Fruit fly (Drosophila melanogaster) whole organism, prepupa: ENCODE data around the gene CG1271.

Experiments
- Blimp-1 ChIP-seq: fragments of 200-800 bp; sonication (Bioruptor generic); optimal IDR thresholded peaks from 3 replicates; lab custom pipeline; 2017; ENCODE audit warnings: missing biosample characterization, missing genetic modification characterization, mild to moderate bottlenecking, moderate library complexity, missing genetic modification reagents
- CG10631 ChIP-seq: fragments of 200-800 bp; sonication (Bioruptor generic); optimal IDR thresholded peaks from 2 replicates; lab custom pipeline; 2016; ENCODE audit warnings: missing biosample characterization, missing genetic modification characterization
- CG10669 ChIP-seq: fragments of 200-800 bp; sonication (Bioruptor generic); optimal IDR thresholded peaks from 3 replicates; lab custom pipeline; 2018; ENCODE audit warnings: missing biosample characterization, mild to moderate bottlenecking, missing genetic modification characterization, moderate library complexity
- CG11762 ChIP-seq: fragments of 200-800 bp; sonication (Bioruptor generic); optimal IDR thresholded peaks from 3 replicates; lab custom pipeline; 2016; ENCODE audit warnings: missing biosample characterization, missing genetic modification characterization; ENCODE audit not compliant: insufficient read depth
- CG11902 ChIP-seq: fragments of 200-800 bp; sonication (Bioruptor generic); optimal IDR thresholded peaks from 3 replicates; lab custom pipeline; 2016; ENCODE audit warnings: missing biosample characterization, missing genetic modification characterization
- CG15336 ChIP-seq: fragments of 200-800 bp; sonication (Bioruptor generic); IDR thresholded peaks from 2 replicates; pipeline ENCODE4 v1.3.6; 2022; ENCODE audit warnings: missing biosample characterization, missing genetic modification characterization
- CG16779 ChIP-seq: fragments of 200-800 bp; sonication (Bioruptor generic); optimal IDR thresholded peaks from 3 replicates; lab custom pipeline; 2017; ENCODE audit warnings: missing biosample characterization, mild to moderate bottlenecking, missing genetic modification characterization
- CG3032 ChIP-seq: fragments of 200-800 bp; optimal IDR thresholded peaks from 2 replicates; lab custom pipeline; 2019; ENCODE audit warnings: missing biosample characterization, mild to moderate bottlenecking, missing genetic modification characterization, moderate library complexity
- CG32006 ChIP-seq: fragments of 200-800 bp; sonication (Bioruptor generic); optimal IDR thresholded peaks from 3 replicates; lab custom pipeline; 2017; ENCODE audit warnings: missing biosample characterization, mild to moderate bottlenecking, missing genetic modification characterization
- CG3919 ChIP-seq: fragments of 200-800 bp; sonication (Bioruptor generic); optimal IDR thresholded peaks from 3 replicates; lab custom pipeline; 2016; ENCODE audit warnings: missing biosample characterization, missing genetic modification characterization
- CG6163 ChIP-seq: fragments of 200-800 bp; sonication (Bioruptor generic); IDR thresholded peaks from 3 replicates; pipeline ENCODE4 v1.3.6; 2022; ENCODE audit warnings: missing biosample characterization, missing genetic modification characterization
- CG6276 ChIP-seq: fragments of 200-800 bp; sonication (Bioruptor generic); optimal IDR thresholded peaks from 2 replicates; lab custom pipeline; 2017; ENCODE audit warnings: missing biosample characterization, mild to moderate bottlenecking, missing genetic modification characterization
- CG6808 ChIP-seq: fragments of 200-800 bp; sonication (Bioruptor generic); optimal IDR thresholded peaks from 3 replicates; lab custom pipeline; 2017; ENCODE audit warnings: missing biosample characterization, missing genetic modification characterization, mild to moderate bottlenecking, moderate library complexity, missing genetic modification reagents
- CG7368 ChIP-seq: fragments of 200-800 bp; sonication (Bioruptor generic); optimal IDR thresholded peaks from 3 replicates; lab custom pipeline; 2016; ENCODE audit warnings: missing biosample characterization, missing genetic modification characterization
- CG8119 ChIP-seq: fragments of 200-800 bp; sonication (Bioruptor generic); IDR thresholded peaks from 3 replicates; pipeline ENCODE4 v1.3.6; 2022; ENCODE audit warnings: missing biosample characterization, missing genetic modification characterization
- CG8319 ChIP-seq: fragments of 200-800 bp; sonication (Bioruptor generic); optimal IDR thresholded peaks from 3 replicates; lab custom pipeline; 2016; ENCODE audit warnings: missing biosample characterization, missing genetic modification characterization
- Eip75B ChIP-seq: fragments of 200-800 bp; sonication (Bioruptor generic); optimal IDR thresholded peaks from 3 replicates; lab custom pipeline; 2016; ENCODE audit warnings: missing biosample characterization, missing genetic modification characterization
- Eip78C ChIP-seq: fragments of 200-800 bp; sonication (Bioruptor generic); peaks from one replicate; lab custom pipeline; 2016; ENCODE audit warnings: missing biosample characterization, missing genetic modification characterization
- Eip93F ChIP-seq: fragments of 200-800 bp; sonication (Bioruptor generic); optimal IDR thresholded peaks from 2 replicates; lab custom pipeline; 2016; ENCODE audit warnings: missing biosample characterization, mild to moderate bottlenecking, missing genetic modification characterization
- Ets96B ChIP-seq: fragments of 200-800 bp; optimal IDR thresholded peaks from 2 replicates; lab custom pipeline; 2019; ENCODE audit warnings: missing biosample characterization, mild to moderate bottlenecking, missing genetic modification characterization, moderate library complexity
- Hr38 ChIP-seq: sonication (Bioruptor generic); optimal IDR thresholded peaks from 2 replicates; lab custom pipeline; 2016; ENCODE audit warnings: missing biosample characterization, missing genetic modification characterization
- Lpt ChIP-seq: fragments of 200-800 bp; sonication (Bioruptor generic); optimal IDR thresholded peaks from 3 replicates; lab custom pipeline; 2016; ENCODE audit warnings: missing biosample characterization, missing genetic modification characterization
- Met ChIP-seq: fragments of 200-800 bp; sonication (Bioruptor generic); optimal IDR thresholded peaks from 3 replicates; lab custom pipeline; 2016; ENCODE audit warnings: missing biosample characterization, missing genetic modification characterization
- OdsH ChIP-seq: fragments of 200-800 bp; sonication (Bioruptor generic); optimal IDR thresholded peaks from 3 replicates; lab custom pipeline; 2016; ENCODE audit warnings: missing biosample characterization, missing genetic modification characterization
- Smox ChIP-seq: fragments of 200-800 bp; sonication (Bioruptor generic); optimal IDR thresholded peaks from 3 replicates; lab custom pipeline; 2016; ENCODE audit warnings: missing biosample characterization, missing genetic modification characterization
- Sox14 ChIP-seq: fragments of 200-800 bp; sonication (Bioruptor generic); optimal IDR thresholded peaks from 3 replicates; lab custom pipeline; 2016; ENCODE audit warnings: missing biosample characterization, missing genetic modification characterization
- achi ChIP-seq: fragments of 200-800 bp; sonication (Bioruptor generic); optimal IDR thresholded peaks from 3 replicates; lab custom pipeline; 2016; ENCODE audit warnings: missing biosample characterization, missing genetic modification characterization
- acj6 ChIP-seq: fragments of 200-800 bp; sonication (Bioruptor generic); optimal IDR thresholded peaks from 3 replicates; lab custom pipeline; 2016; ENCODE audit warnings: missing biosample characterization, missing genetic modification characterization
- cyc ChIP-seq: fragments of 200-800 bp; sonication (Bioruptor generic); optimal IDR thresholded peaks from 3 replicates; lab custom pipeline; 2016; ENCODE audit warnings: missing biosample characterization, missing genetic modification characterization
- dsx ChIP-seq: fragments of 200-800 bp; optimal IDR thresholded peaks from 3 replicates; lab custom pipeline; 2019; ENCODE audit warnings: missing biosample characterization, mild to moderate bottlenecking, missing genetic modification characterization, moderate library complexity; ENCODE audit not compliant: poor library complexity, severe bottlenecking
- eg ChIP-seq: fragments of 200-800 bp; sonication (Bioruptor generic); IDR thresholded peaks from 3 replicates; pipeline ENCODE4 v1.3.6; 2022; ENCODE audit warnings: missing biosample characterization, missing genetic modification characterization
- esn ChIP-seq: fragments of 200-800 bp; sonication (Bioruptor generic); optimal IDR thresholded peaks from 2 replicates; lab custom pipeline; 2016; ENCODE audit warnings: missing biosample characterization, mild to moderate bottlenecking, missing genetic modification characterization, moderate library complexity
- fd85E ChIP-seq: fragments of 200-800 bp; sonication (Bioruptor generic); optimal IDR thresholded peaks from 3 replicates; lab custom pipeline; 2016; ENCODE audit warnings: missing biosample characterization, missing genetic modification characterization
- fkh ChIP-seq: fragments of 200-800 bp; sonication (Bioruptor generic); optimal IDR thresholded peaks from 3 replicates; lab custom pipeline; 2017; ENCODE audit warnings: missing biosample characterization, mild to moderate bottlenecking, missing genetic modification characterization, moderate library complexity
- lz ChIP-seq: fragments of 200-800 bp; sonication (Bioruptor generic); optimal IDR thresholded peaks from 3 replicates; lab custom pipeline; 2016; ENCODE audit warnings: missing biosample characterization, missing genetic modification characterization
- pdm3 ChIP-seq: fragments of 200-800 bp; sonication (Bioruptor generic); optimal IDR thresholded peaks from 3 replicates; lab custom pipeline; 2016; ENCODE audit warnings: missing biosample characterization, missing genetic modification characterization
- spab ChIP-seq: fragments of 200-800 bp; sonication (Bioruptor generic); optimal IDR thresholded peaks from 2 replicates; lab custom pipeline; 2017; ENCODE audit warnings: missing biosample characterization, mild to moderate bottlenecking, missing genetic modification characterization, missing genetic modification reagents
- ss ChIP-seq, 2 experiments: fragments of 200-800 bp; sonication (Bioruptor generic); optimal IDR thresholded peaks; 2 replicates in 1 of 2; 3 replicates in 1 of 2; lab custom pipeline; 2017 to 2018; ENCODE audit warnings: mild to moderate bottlenecking in 2 of 2, missing biosample characterization in 2 of 2, missing genetic modification characterization in 2 of 2, moderate library complexity in 1 of 2
- svp ChIP-seq: fragments of 200-800 bp; sonication (Bioruptor generic); peaks from one replicate; lab custom pipeline; 2016; ENCODE audit warnings: missing biosample characterization, missing genetic modification characterization
- topi ChIP-seq: fragments of 200-800 bp; sonication (Bioruptor generic); optimal IDR thresholded peaks from 3 replicates; lab custom pipeline; 2016; ENCODE audit warnings: missing biosample characterization, missing genetic modification characterization
- vri ChIP-seq: fragments of 200-800 bp; sonication (Bioruptor generic); optimal IDR thresholded peaks from 3 replicates; lab custom pipeline; 2016; ENCODE audit warnings: missing biosample characterization, mild to moderate bottlenecking, missing genetic modification characterization

The CG1271 gene

DNA sequence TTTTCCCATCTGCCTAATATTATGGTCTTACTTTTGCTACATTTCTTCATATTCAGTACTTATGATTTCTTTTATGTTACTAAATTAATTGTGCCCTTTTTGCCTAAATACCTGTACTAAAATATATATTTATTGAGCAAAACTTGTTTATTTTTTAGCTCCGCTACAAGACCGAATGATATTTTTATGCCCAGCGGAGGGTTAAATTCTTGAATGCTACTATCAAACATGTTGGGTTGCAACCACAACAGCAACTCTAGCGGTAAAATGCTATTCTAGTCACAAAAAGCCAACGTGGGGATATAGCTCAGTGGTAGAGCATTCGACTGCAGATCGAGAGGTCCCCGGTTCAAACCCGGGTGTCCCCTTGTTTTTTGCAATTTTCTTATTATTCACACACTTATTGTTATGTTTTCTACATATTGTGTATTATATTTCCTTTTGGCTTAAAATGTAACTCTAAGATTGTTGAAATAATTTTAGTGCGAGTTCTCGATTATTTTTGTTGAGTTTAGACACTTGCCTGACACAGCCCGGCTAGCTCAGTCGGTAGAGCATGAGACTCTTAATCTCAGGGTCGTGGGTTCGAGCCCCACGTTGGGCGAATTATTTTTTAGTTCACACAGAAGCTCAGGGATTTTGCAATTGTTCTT, 43.9 kb downstream of the CG1271 start:
- peak; percentile 43 for TF ChIP-seq CG3919 (GFP tag; lab: Kevin White, UChicago)
- TF ChIP-seq CG6808 (GFP tag; lab: Kevin White, UChicago), result peak; percentile 58
- peak; percentile 43 for TF ChIP-seq Met (GFP tag; lab: Kevin White, UChicago)
- no peak for TF ChIP-seq CG16779 (tag; lab: Kevin White, UChicago)
- no peak for TF ChIP-seq Smox (GFP tag; lab: Kevin White, UChicago)
- no peak for TF ChIP-seq CG8319 (GFP tag; lab: Kevin White, UChicago)
- peak; percentile 34 for TF ChIP-seq Sox14 (GFP tag; lab: Kevin White, UChicago)
- TF ChIP-seq ss (GFP tag; optimal IDR thresholded peaks at IDR 0.05; lab: Kevin White, UChicago), result peak in 1 of 2 experiments; percentile 39
- TF ChIP-seq CG11762 (GFP tag; lab: Kevin White, UChicago), result no peak
- peak; percentile 15 for TF ChIP-seq cyc
- no peak for TF ChIP-seq CG32006
- TF ChIP-seq topi (GFP tag; lab: Kevin White, UChicago), result peak; percentile 42
- TF ChIP-seq achi, result peak; percentile 51
- TF ChIP-seq vri, result no peak
- peak; percentile 45; the same call in 1 of the 3 replicates for TF ChIP-seq eg (GFP tag; lab: Robert Waterston, UW)
- peak; percentile 22 for TF ChIP-seq CG10631 (GFP tag; lab: Kevin White, UChicago)
- peak; percentile 40 for TF ChIP-seq esn (GFP tag; lab: Kevin White, UChicago)
- TF ChIP-seq CG11902 (GFP tag; lab: Kevin White, UChicago), result no peak
- 0 out of 2 replicates have a peak, but pooled peaks have one; percentile 43 for TF ChIP-seq CG15336 (GFP tag; lab: Robert Waterston, UW)
- TF ChIP-seq Eip75B, result peak; percentile 24
- TF ChIP-seq Eip78C (GFP tag; lab: Kevin White, UChicago), result peak; percentile 86
- no peak for TF ChIP-seq spab
- TF ChIP-seq Blimp-1 (GFP tag; lab: Kevin White, UChicago), result no peak
- no peak for TF ChIP-seq Lpt (GFP tag; lab: Kevin White, UChicago)
- peak; percentile 46 for TF ChIP-seq Eip93F (GFP tag; lab: Kevin White, UChicago)
- peak; percentile 12 for TF ChIP-seq CG7368 (GFP tag; lab: Kevin White, UChicago)
- peak; percentile 32 for TF ChIP-seq dsx (GFP tag; lab: Kevin White, UChicago)
- 0 out of 3 replicates have a peak, but pooled peaks have one; percentile 14 for TF ChIP-seq CG6163 (GFP tag; lab: Robert Waterston, UW)
- peak; percentile 24 for TF ChIP-seq CG10669
- TF ChIP-seq CG3032 (tag; lab: Kevin White, UChicago), result peak; percentile 38
- no peak for TF ChIP-seq pdm3
- no peak for TF ChIP-seq fd85E
- TF ChIP-seq Ets96B (tag; lab: Kevin White, UChicago), result peak; percentile 33
- TF ChIP-seq Hr38 (GFP tag; lab: Kevin White, UChicago), result no peak
- no peak for TF ChIP-seq CG6276 (GFP tag; lab: Kevin White, UChicago)
- TF ChIP-seq lz (GFP tag; lab: Kevin White, UChicago), result peak; percentile 39
- peak; percentile 62; the same call in 2 of the 3 replicates for TF ChIP-seq CG8119 (GFP tag; lab: Robert Waterston, UW)
- peak; percentile 31 for TF ChIP-seq OdsH
- TF ChIP-seq svp (GFP tag; lab: Kevin White, UChicago), result peak; percentile 82
- TF ChIP-seq acj6, result peak; percentile 10
- TF ChIP-seq fkh (GFP tag; lab: Kevin White, UChicago), result no peak
